Worm (Caenorhabditis elegans) whole organism, L2 larva: ENCODE data around the gene Y75B12B.1.

Source experiments
- R02D3.7 ChIP-seq: fragments of 150-350 bp; optimal IDR thresholded peaks from 2 replicates; lab custom pipeline; 2014; ENCODE audit warnings: missing biosample characterization, missing genetic modification characterization
- ceh-82 ChIP-seq: fragments of 150-350 bp; optimal IDR thresholded peaks from 2 replicates; lab custom pipeline; 2014; ENCODE audit warnings: missing biosample characterization, missing genetic modification characterization
- nhr-12 ChIP-seq: fragments of 150-350 bp; optimal IDR thresholded peaks from 2 replicates; lab custom pipeline; 2014; ENCODE audit warnings: missing biosample characterization, missing genetic modification characterization
- unc-62 ChIP-seq: fragments of 150-350 bp; optimal IDR thresholded peaks from 2 replicates; lab custom pipeline; 2014; ENCODE audit warnings: missing biosample characterization, missing genetic modification reagents, missing genetic modification characterization

DNA sequence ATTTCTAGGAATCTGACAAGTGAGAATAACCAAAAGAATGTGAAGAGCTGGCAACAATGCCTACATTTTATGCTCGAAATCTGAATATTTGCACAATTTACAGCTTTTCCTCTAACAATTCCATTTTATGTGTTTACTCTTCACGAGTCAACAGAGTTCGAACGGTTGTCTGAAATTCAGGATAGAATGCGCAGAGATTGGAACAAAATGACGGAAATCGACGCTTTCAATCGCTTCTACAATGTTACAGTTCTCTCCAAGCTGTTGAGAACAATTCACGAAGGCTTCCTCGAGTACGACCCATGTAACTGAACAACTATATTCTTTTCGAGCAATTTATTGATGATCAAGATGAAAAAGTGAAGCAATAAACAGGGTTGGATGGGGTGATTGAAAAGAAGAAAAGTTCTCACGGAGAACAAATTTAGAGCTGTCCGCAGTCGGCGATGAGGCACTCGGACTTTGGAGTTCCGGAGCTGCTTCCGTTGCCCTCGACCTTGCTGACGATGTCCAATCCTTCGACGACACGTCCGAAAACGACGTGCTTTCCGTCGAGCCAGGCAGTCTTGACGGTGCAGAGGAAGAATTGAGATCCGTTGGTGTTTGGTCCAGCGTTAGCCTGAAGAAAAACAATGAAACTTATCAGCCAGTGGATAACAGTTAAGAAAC lies 1.9 kb downstream of the Y75B12B.1 start, which contains the start of gene Y75B12B.3:
- TF ChIP-seq unc-62 (GFP tag; lab: Kevin White, UChicago) (no peak), ceh-82 (tag; lab: Kevin White, UChicago) (no peak), nhr-12 (tag; lab: Kevin White, UChicago) (no peak), R02D3.7 (tag; lab: Kevin White, UChicago) (no peak)
